Worm (Caenorhabditis elegans) whole organism, L1 larva: ENCODE measurements around the gene B0353.1.

ENCODE experiments used
- C16A3.4 ChIP-seq: fragments of 150-350 bp; optimal IDR thresholded peaks from 2 replicates; lab custom pipeline; 2014; ENCODE audit warnings: missing biosample characterization, missing genetic modification characterization
- C34B4.2 ChIP-seq: sonication (generic microtip); optimal IDR thresholded peaks from 2 replicates; lab custom pipeline; 2017; ENCODE audit warnings: mild to moderate bottlenecking, missing genetic modification characterization, missing compliant biosample characterization
- F16B12.6 ChIP-seq: fragments of 150-350 bp; optimal IDR thresholded peaks from 2 replicates; lab custom pipeline; 2014; ENCODE audit warnings: missing biosample characterization, missing genetic modification characterization
- aha-1 ChIP-seq: fragments of 150-350 bp; optimal IDR thresholded peaks from 2 replicates; lab custom pipeline; 2014; ENCODE audit warnings: missing biosample characterization, missing genetic modification characterization
- alr-1 ChIP-seq: fragments of 200-800 bp; sonication (Bioruptor generic); optimal IDR thresholded peaks from 2 replicates; lab custom pipeline; 2018; ENCODE audit warnings: borderline replicate concordance, mild to moderate bottlenecking, missing genetic modification characterization, missing compliant biosample characterization
- ama-1 ChIP-seq: fragments of 150-350 bp; optimal IDR thresholded peaks from 2 replicates; lab custom pipeline; 2014
- ceh-82 ChIP-seq, 3 experiments: fragments of 150-350 bp in 1 of 3; sonication (generic microtip) in 2 of 3; optimal IDR thresholded peaks; 2 replicates each; lab custom pipeline; 2014 to 2017; ENCODE audit warnings: missing biosample characterization in 3 of 3, missing genetic modification characterization in 3 of 3
- ceh-90 ChIP-seq: sonication (generic microtip); optimal IDR thresholded peaks from 2 replicates; lab custom pipeline; 2016; ENCODE audit warnings: missing genetic modification characterization, missing compliant biosample characterization
- dsc-1 ChIP-seq: sonication (generic microtip); optimal IDR thresholded peaks from 2 replicates; lab custom pipeline; 2016; ENCODE audit warnings: mild to moderate bottlenecking, missing genetic modification characterization, missing compliant biosample characterization
- efl-1 ChIP-seq, 4 experiments: fragments of 150-350 bp; optimal IDR thresholded peaks in 3 of 4; peaks in 1 of 4; 1 replicate in 1 of 4; 2 replicates in 3 of 4; lab custom pipeline; 2014; ENCODE audit warnings: missing biosample characterization in 2 of 4, missing genetic modification characterization in 2 of 4, missing genetic modification reagents in 2 of 4
- elt-2 ChIP-seq: sonication (generic microtip); optimal IDR thresholded peaks from 2 replicates; lab custom pipeline; 2016; ENCODE audit warnings: missing genetic modification characterization, mild to moderate bottlenecking, inconsistent platforms, missing compliant biosample characterization, missing genetic modification reagents
- elt-3 ChIP-seq, 6 experiments: fragments of 150-350 bp in 1 of 6; sonication (generic microtip); optimal IDR thresholded peaks; 2 replicates each; lab custom pipeline; 2017 to 2018; ENCODE audit warnings: missing biosample characterization in 6 of 6, missing genetic modification characterization in 6 of 6, inconsistent platforms in 1 of 6
- grh-1 ChIP-seq: fragments of 200-800 bp; sonication (Bioruptor generic); IDR thresholded peaks from 2 replicates; pipeline ENCODE4 v1.3.6; 2022; ENCODE audit warnings: missing genetic modification reagents, missing genetic modification characterization, missing compliant biosample characterization
- hlh-4 ChIP-seq: sonication (generic microtip); optimal IDR thresholded peaks from 2 replicates; lab custom pipeline; 2016; ENCODE audit warnings: mild to moderate bottlenecking, missing genetic modification characterization, missing compliant biosample characterization
- hpl-2 ChIP-seq: fragments of 150-350 bp; optimal IDR thresholded peaks from 2 replicates; lab custom pipeline; 2014; ENCODE audit warnings: missing biosample characterization, missing genetic modification reagents, missing genetic modification characterization
- irx-1 ChIP-seq: sonication (generic microtip); optimal IDR thresholded peaks from 2 replicates; lab custom pipeline; 2016; ENCODE audit warnings: missing genetic modification characterization, missing compliant biosample characterization
- isw-1 ChIP-seq: fragments of 200-800 bp; sonication (Bioruptor generic); IDR thresholded peaks from 2 replicates; pipeline ENCODE4 v1.3.6; 2022; ENCODE audit warnings: missing genetic modification characterization, missing compliant biosample characterization
- jun-1 ChIP-seq: fragments of 150-350 bp; optimal IDR thresholded peaks from 2 replicates; lab custom pipeline; 2014; ENCODE audit warnings: missing biosample characterization, missing genetic modification reagents, missing genetic modification characterization
- lin-13 ChIP-seq: fragments of 150-350 bp; optimal IDR thresholded peaks from 2 replicates; lab custom pipeline; 2014; ENCODE audit warnings: missing biosample characterization, missing genetic modification reagents, missing genetic modification characterization
- lin-14 ChIP-seq: fragments of 200-800 bp; sonication (Bioruptor generic); optimal IDR thresholded peaks from 2 replicates; lab custom pipeline; 2018; ENCODE audit warnings: mild to moderate bottlenecking, missing genetic modification characterization, moderate library complexity, missing compliant biosample characterization
- lin-35 ChIP-seq, 2 experiments: fragments of 150-350 bp; optimal IDR thresholded peaks; 2 replicates each; lab custom pipeline; 2014; ENCODE audit warnings: missing biosample characterization in 2 of 2, missing genetic modification characterization in 2 of 2, missing genetic modification reagents in 2 of 2
- lsy-2 ChIP-seq, 2 experiments: fragments of 150-350 bp; optimal IDR thresholded peaks; 2 replicates each; lab custom pipeline; 2014; ENCODE audit warnings: missing biosample characterization in 2 of 2, missing genetic modification characterization in 2 of 2
- mdl-1 ChIP-seq, 2 experiments: fragments of 150-350 bp; optimal IDR thresholded peaks; 2 replicates each; lab custom pipeline; 2014 to 2017; ENCODE audit warnings: missing biosample characterization in 2 of 2, missing genetic modification characterization in 2 of 2, inconsistent platforms in 1 of 2
- nhr-11 ChIP-seq: fragments of 150-350 bp; optimal IDR thresholded peaks from 2 replicates; lab custom pipeline; 2014; ENCODE audit warnings: missing biosample characterization, missing genetic modification characterization
- nhr-19 ChIP-seq: fragments of 200-800 bp; sonication (Bioruptor generic); conservative IDR thresholded peaks from 2 replicates; pipeline ENCODE4 v1.3.6; 2022; ENCODE audit warnings: missing genetic modification characterization, missing compliant biosample characterization
- nhr-20 ChIP-seq: sonication (generic microtip); optimal IDR thresholded peaks from 2 replicates; lab custom pipeline; 2016; ENCODE audit warnings: mild to moderate bottlenecking, missing genetic modification characterization, missing compliant biosample characterization
- nhr-237 ChIP-seq: fragments of 150-350 bp; optimal IDR thresholded peaks from 2 replicates; lab custom pipeline; 2014; ENCODE audit warnings: missing biosample characterization, missing genetic modification characterization
- nhr-28 ChIP-seq: fragments of 150-350 bp; optimal IDR thresholded peaks from 2 replicates; lab custom pipeline; 2014; ENCODE audit warnings: missing biosample characterization, missing genetic modification characterization
- nhr-47 ChIP-seq: sonication (generic microtip); optimal IDR thresholded peaks from 2 replicates; lab custom pipeline; 2016; ENCODE audit warnings: mild to moderate bottlenecking, missing genetic modification characterization, moderate library complexity, missing compliant biosample characterization
- nhr-71 ChIP-seq: sonication (generic microtip); optimal IDR thresholded peaks from 2 replicates; lab custom pipeline; 2016; ENCODE audit warnings: mild to moderate bottlenecking, missing genetic modification characterization, moderate library complexity, missing compliant biosample characterization
- nhr-76 ChIP-seq: sonication (generic microtip); optimal IDR thresholded peaks from 2 replicates; lab custom pipeline; 2017; ENCODE audit warnings: missing biosample characterization, missing genetic modification characterization
- nhr-77 ChIP-seq: fragments of 150-350 bp; optimal IDR thresholded peaks from 2 replicates; lab custom pipeline; 2014; ENCODE audit warnings: missing biosample characterization, missing genetic modification characterization
- nhr-84 ChIP-seq: sonication (generic microtip); optimal IDR thresholded peaks from 2 replicates; lab custom pipeline; 2017; ENCODE audit warnings: missing biosample characterization, missing genetic modification characterization
- nhr-85 ChIP-seq: sonication (generic microtip); peaks from one replicate; lab custom pipeline; 2016; ENCODE audit warnings: missing genetic modification characterization, inconsistent platforms, missing compliant biosample characterization
- nhr-90 ChIP-seq: sonication (generic microtip); optimal IDR thresholded peaks from 2 replicates; lab custom pipeline; 2016; ENCODE audit warnings: mild to moderate bottlenecking, missing genetic modification characterization, missing compliant biosample characterization; ENCODE audit not compliant: poor library complexity
- pax-3 ChIP-seq: fragments of 200-800 bp; sonication (Bioruptor generic); optimal IDR thresholded peaks from 2 replicates; lab custom pipeline; 2018; ENCODE audit warnings: mild to moderate bottlenecking, missing genetic modification characterization, moderate library complexity, missing compliant biosample characterization
- rnt-1 ChIP-seq: sonication (generic microtip); optimal IDR thresholded peaks from 2 replicates; lab custom pipeline; 2016; ENCODE audit warnings: mild to moderate bottlenecking, missing genetic modification characterization, moderate library complexity, missing compliant biosample characterization
- skn-1 ChIP-seq: fragments of 150-350 bp; optimal IDR thresholded peaks from 2 replicates; lab custom pipeline; 2014; ENCODE audit warnings: missing biosample characterization, missing genetic modification characterization
- sup-37 ChIP-seq: fragments of 200-800 bp; sonication (Bioruptor generic); optimal IDR thresholded peaks from 2 replicates; lab custom pipeline; 2018; ENCODE audit warnings: mild to moderate bottlenecking, missing genetic modification characterization, missing compliant biosample characterization
- tbx-2 ChIP-seq: sonication (generic microtip); optimal IDR thresholded peaks from 2 replicates; lab custom pipeline; 2016; ENCODE audit warnings: missing genetic modification characterization, missing compliant biosample characterization
- unc-86 ChIP-seq: sonication (generic microtip); optimal IDR thresholded peaks from 2 replicates; lab custom pipeline; 2016; ENCODE audit warnings: missing genetic modification characterization, missing compliant biosample characterization
- vab-15 ChIP-seq: sonication (generic microtip); optimal IDR thresholded peaks from 2 replicates; lab custom pipeline; 2017; ENCODE audit warnings: missing genotype, mild to moderate bottlenecking, missing genetic modification characterization, missing compliant biosample characterization
- xbp-1 ChIP-seq: sonication (generic microtip); optimal IDR thresholded peaks from 2 replicates; lab custom pipeline; 2016; ENCODE audit warnings: missing genetic modification characterization, missing compliant biosample characterization
- zag-1 ChIP-seq: fragments of 150-350 bp; optimal IDR thresholded peaks from 2 replicates; lab custom pipeline; 2014; ENCODE audit warnings: missing biosample characterization, missing genetic modification characterization
- ztf-11 ChIP-seq, 2 experiments: sonication (generic microtip); optimal IDR thresholded peaks; 2 replicates each; lab custom pipeline; 2016 to 2017; ENCODE audit warnings: missing genetic modification characterization in 2 of 2, missing biosample characterization in 1 of 2, missing compliant biosample characterization in 1 of 2

B0353.1 gene

ce11 chrIII:530899-531298 is 24.9 kb upstream of the B0353.1 start:
- TF ChIP-seq dsc-1 (tag; lab: Kevin White, UChicago) (peak; percentile 46), unc-86 (tag; lab: Kevin White, UChicago) (no peak), lsy-2 (tag; optimal IDR thresholded peaks at IDR 0.05; lab: Kevin White, UChicago) (no peak), efl-1 (optimal IDR thresholded peaks at IDR 0.05; lab: Kevin White, UChicago) (no peak), efl-1 (GFP tag; optimal IDR thresholded peaks at IDR 0.05 in 1 of 2; lab: Kevin White, UChicago) (peak in 1 of 2 experiments; percentile 40), vab-15 (tag; lab: Kevin White, UChicago) (no peak), elt-2 (peak; percentile 26), rnt-1 (tag; lab: Kevin White, UChicago) (no peak), nhr-237 (no peak), F16B12.6 (tag; lab: Kevin White, UChicago) (no peak)

ce11 chrIII:532152-532551 is 23.6 kb upstream of the B0353.1 start:
- TF ChIP-seq dsc-1 (tag; lab: Kevin White, UChicago) (peak; percentile 68), elt-2 (no peak), pax-3 (tag; lab: Kevin White, UChicago) (peak; percentile 22)

ce11 chrIII:535266-536107 is 20.3 kb upstream of the B0353.1 start:
- TF ChIP-seq lin-13 (no peak), irx-1 (no peak), elt-3 (tag; optimal IDR thresholded peaks at IDR 0.05; lab: Kevin White, UChicago) (no peak), jun-1 (tag; lab: Kevin White, UChicago) (no peak), hlh-4 (tag; lab: Kevin White, UChicago) (no peak), sup-37 (no peak), lsy-2 (tag; optimal IDR thresholded peaks at IDR 0.05; lab: Kevin White, UChicago) (peak; percentile 32 to 57), C34B4.2 (tag; lab: Kevin White, UChicago) (no peak), xbp-1 (peak; percentile 37), unc-86 (tag; lab: Kevin White, UChicago) (peak; percentile 46), nhr-47 (peak; percentile 75), F16B12.6 (tag; lab: Kevin White, UChicago) (no peak), ztf-11 (tag; optimal IDR thresholded peaks at IDR 0.05; lab: Kevin White, UChicago) (peak in 1 of 2 experiments; percentile 5), isw-1 (no peak), mdl-1 (tag; optimal IDR thresholded peaks at IDR 0.05; lab: Kevin White, UChicago) (no peak), ceh-90 (tag; lab: Kevin White, UChicago) (no peak), grh-1 (GFP tag; lab: Robert Waterston, UW) (no peak), elt-2 (peak; percentile 85), skn-1 (tag; lab: Kevin White, UChicago) (peak; percentile 31), alr-1 (tag; lab: Kevin White, UChicago) (no peak), nhr-20 (tag; lab: Kevin White, UChicago) (peak; percentile 58), nhr-84 (tag; lab: Kevin White, UChicago) (no peak), nhr-77 (tag; lab: Kevin White, UChicago) (no peak), nhr-85 (tag; lab: Kevin White, UChicago) (peak; percentile 79), tbx-2 (peak; percentile 39), C16A3.4 (tag; lab: Kevin White, UChicago) (no peak), ama-1 (lab: Kevin White, UChicago) (no peak), aha-1 (tag; lab: Kevin White, UChicago) (no peak), nhr-28 (tag; lab: Kevin White, UChicago) (no peak), dsc-1 (tag; lab: Kevin White, UChicago) (peak; percentile 76), nhr-19 (GFP tag; lab: Robert Waterston, UW) (no peak; the same call in 1 of the 2 replicates), efl-1 (optimal IDR thresholded peaks at IDR 0.05; lab: Kevin White, UChicago) (peak; percentile 14 to 16), efl-1 (GFP tag; optimal IDR thresholded peaks at IDR 0.05 in 1 of 2; lab: Kevin White, UChicago) (peak in 1 of 2 experiments; percentile 92), nhr-76 (tag; lab: Kevin White, UChicago) (no peak), nhr-71 (peak; percentile 62), ceh-82 (tag; optimal IDR thresholded peaks at IDR 0.05; lab: Kevin White, UChicago) (no peak), zag-1 (tag; lab: Kevin White, UChicago) (no peak), hpl-2 (GFP tag; lab: Kevin White, UChicago) (no peak), nhr-90 (tag; lab: Kevin White, UChicago) (peak; percentile 53), pax-3 (tag; lab: Kevin White, UChicago) (peak; percentile 14), nhr-11 (tag; lab: Kevin White, UChicago) (no peak), lin-14 (GFP tag; lab: Kevin White, UChicago) (no peak), lin-35 (GFP tag; optimal IDR thresholded peaks at IDR 0.05; lab: Kevin White, UChicago) (peak; percentile 2 to 32)
